Worm (Caenorhabditis elegans): ENCODE measurements around the gene nhr-210.

nhr-210 gene

ce11 chrV:519445-519844 lies at the start of gene nhr-210:
Gene nhr-210, minus strand, starts transcription at chrV:519545.
- TF ChIP-seq unc-62 (GFP tag; optimal IDR thresholded peaks at IDR 0.05): no peak

ce11 chrV:568105-568504 lies 48.8 kb upstream of the nhr-210 start, which contains the start of gene sri-72:
Gene sri-72, minus strand, starts transcription at chrV:568205.
- no peak for TF ChIP-seq unc-62 (GFP tag; optimal IDR thresholded peaks at IDR 0.05)

- no peak for TF ChIP-seq unc-62 (GFP tag; optimal IDR thresholded peaks at IDR 0.05)
Observed at ce11 chrV:565984-566383, 46.6 kb upstream of the nhr-210 start, which contains the start of gene sri-73. Gene sri-73, minus strand, starts transcription at chrV:566084.

ce11 chrV:562834-563233 lies 43.5 kb upstream of the nhr-210 start, which contains the start of gene C14C6.2:
Gene C14C6.2, plus strand, starts transcription at chrV:563134.
- TF ChIP-seq unc-62 (GFP tag; optimal IDR thresholded peaks at IDR 0.05): no peak

- no peak for TF ChIP-seq unc-62 (GFP tag; optimal IDR thresholded peaks at IDR 0.05)
Observed at ce11 chrV:559940-560339, 40.6 kb upstream of the nhr-210 start, which contains the start of gene srx-7. Gene srx-7, plus strand, starts transcription at chrV:560195.

ce11 chrV:556055-556454 lies 36.7 kb upstream of the nhr-210 start, which contains the start of gene srx-8:
Gene srx-8, minus strand, starts transcription at chrV:556155.
- TF ChIP-seq unc-62 (GFP tag; optimal IDR thresholded peaks at IDR 0.05): no peak

ce11 chrV:553067-553466 lies 33.7 kb upstream of the nhr-210 start, which contains the start of gene C14C6.8:
Gene C14C6.8, minus strand, starts transcription at chrV:553167.
- no peak for TF ChIP-seq unc-62 (GFP tag; optimal IDR thresholded peaks at IDR 0.05)

- TF ChIP-seq unc-62 (GFP tag; optimal IDR thresholded peaks at IDR 0.05): no peak
Observed at ce11 chrV:552406-552805, 33.1 kb upstream of the nhr-210 start.

- TF ChIP-seq unc-62 (GFP tag; optimal IDR thresholded peaks at IDR 0.05): no peak
Observed at ce11 chrV:547980-548379, 28.6 kb upstream of the nhr-210 start, which contains the start of gene C14C6.6. Gene C14C6.6, minus strand, starts transcription at chrV:548080.

- no peak for TF ChIP-seq unc-62 (GFP tag; optimal IDR thresholded peaks at IDR 0.05)
Observed at ce11 chrV:543169-543568, 23.8 kb upstream of the nhr-210 start, which contains the start of gene C14C6.3. Gene C14C6.3, plus strand, starts transcription at chrV:543469.

ce11 chrV:541470-541869 lies 22.1 kb upstream of the nhr-210 start:
- TF ChIP-seq unc-62 (GFP tag; optimal IDR thresholded peaks at IDR 0.05): no peak

ce11 chrV:539040-539510 lies 19.7 kb upstream of the nhr-210 start, which contains the start of gene nhr-155:
Gene nhr-155, plus strand, starts transcription at chrV:539460.
- TF ChIP-seq unc-62 (GFP tag; optimal IDR thresholded peaks at IDR 0.05): no peak

ce11 chrV:536571-536970 lies 17.2 kb upstream of the nhr-210 start, which contains the start of gene C14C6.5:
Gene C14C6.5, plus strand, starts transcription at chrV:536628.
- no peak for TF ChIP-seq unc-62 (GFP tag; optimal IDR thresholded peaks at IDR 0.05)

- TF ChIP-seq unc-62 (GFP tag; optimal IDR thresholded peaks at IDR 0.05): no peak
Observed at ce11 chrV:534176-534575, 14.8 kb upstream of the nhr-210 start, which contains the start of gene nhr-132. Gene nhr-132, plus strand, starts transcription at chrV:534446.

- TF ChIP-seq unc-62 (GFP tag; optimal IDR thresholded peaks at IDR 0.05): no peak
Observed at ce11 chrV:532046-532445, 12.7 kb upstream of the nhr-210 start, which contains the start of gene nhr-58. Gene nhr-58, plus strand, starts transcription at chrV:532259.

- TF ChIP-seq unc-62 (GFP tag; optimal IDR thresholded peaks at IDR 0.05): no peak
Observed at ce11 chrV:527602-528001, 8.3 kb upstream of the nhr-210 start, which contains the start of gene srw-108. Gene srw-108, plus strand, starts transcription at chrV:527902.

ce11 chrV:525040-525439 lies 5.7 kb upstream of the nhr-210 start, which contains the start of gene R11G11.16:
Gene R11G11.16, minus strand, starts transcription at chrV:525140.
- no peak for TF ChIP-seq unc-62 (GFP tag; optimal IDR thresholded peaks at IDR 0.05)
